Fruit fly (Drosophila melanogaster) whole organism, pupa: ENCODE data around the gene CG32625.

Experiments used
- CG10348 ChIP-seq: fragments of 200-800 bp; sonication (Bioruptor generic); IDR thresholded peaks from 2 replicates; pipeline ENCODE4 v1.3.6; 2022; ENCODE audit warnings: missing biosample characterization, missing genetic modification characterization
- CG12605 ChIP-seq: fragments of 200-800 bp; sonication (Bioruptor generic); IDR thresholded peaks from 2 replicates; pipeline ENCODE4 v1.3.6; 2022; ENCODE audit warnings: missing biosample characterization, missing genetic modification characterization
- CG13204 ChIP-seq: fragments of 200-800 bp; sonication (Bioruptor generic); optimal IDR thresholded peaks from 2 replicates; lab custom pipeline; 2018; ENCODE audit warnings: missing biosample characterization, mild to moderate bottlenecking, missing genetic modification characterization, moderate library complexity
- CG14655 ChIP-seq: fragments of 200-800 bp; sonication (Bioruptor generic); optimal IDR thresholded peaks from 3 replicates; lab custom pipeline; 2017; ENCODE audit warnings: mild to moderate bottlenecking, missing biosample characterization, missing genetic modification reagents, missing genetic modification characterization
- CG15710 ChIP-seq: fragments of 200-800 bp; sonication (Bioruptor generic); optimal IDR thresholded peaks from 2 replicates; lab custom pipeline; 2018; ENCODE audit warnings: missing biosample characterization, mild to moderate bottlenecking, missing genetic modification characterization, moderate library complexity
- CG17806 ChIP-seq: fragments of 200-800 bp; sonication (Bioruptor generic); optimal IDR thresholded peaks from 2 replicates; lab custom pipeline; 2018; ENCODE audit warnings: missing biosample characterization, mild to moderate bottlenecking, missing genetic modification characterization, moderate library complexity
- CG32121 ChIP-seq: fragments of 200-800 bp; sonication (Bioruptor generic); IDR thresholded peaks from 2 replicates; pipeline ENCODE4 v1.3.6; 2022; ENCODE audit warnings: missing biosample characterization, missing genetic modification characterization
- CG34367 ChIP-seq: fragments of 200-800 bp; sonication (Bioruptor generic); optimal IDR thresholded peaks from 2 replicates; lab custom pipeline; 2018; ENCODE audit warnings: missing biosample characterization, mild to moderate bottlenecking, missing genetic modification characterization
- CG4496 ChIP-seq: fragments of 200-800 bp; sonication (Bioruptor generic); IDR thresholded peaks from 3 replicates; pipeline ENCODE4 v1.3.6; 2022; ENCODE audit warnings: missing biosample characterization, missing genetic modification characterization
- CG8159 ChIP-seq: fragments of 200-800 bp; sonication (Bioruptor generic); optimal IDR thresholded peaks from 3 replicates; lab custom pipeline; 2018; ENCODE audit warnings: missing biosample characterization, mild to moderate bottlenecking, missing genetic modification characterization, moderate library complexity
- CG8301 ChIP-seq: fragments of 200-800 bp; sonication (Bioruptor generic); optimal IDR thresholded peaks from 2 replicates; lab custom pipeline; 2018; ENCODE audit warnings: missing biosample characterization, mild to moderate bottlenecking, missing genetic modification characterization
- CG9948 ChIP-seq: fragments of 200-800 bp; sonication (Bioruptor generic); optimal IDR thresholded peaks from 2 replicates; lab custom pipeline; 2018; ENCODE audit warnings: missing biosample characterization, mild to moderate bottlenecking, missing genetic modification characterization, moderate library complexity
- D1 ChIP-seq: fragments of 200-800 bp; sonication (Bioruptor generic); optimal IDR thresholded peaks from 2 replicates; lab custom pipeline; 2018; ENCODE audit warnings: missing biosample characterization, mild to moderate bottlenecking, missing genetic modification characterization, moderate library complexity
- EcR ChIP-seq: fragments of 200-800 bp; sonication (Bioruptor generic); optimal IDR thresholded peaks from 3 replicates; lab custom pipeline; 2019; ENCODE audit warnings: missing biosample characterization, missing genetic modification characterization, mild to moderate bottlenecking, moderate library complexity, missing genetic modification reagents
- Ets98B ChIP-seq: fragments of 200-800 bp; sonication (Bioruptor generic); IDR thresholded peaks from 2 replicates; pipeline ENCODE4 v1.3.6; 2022; ENCODE audit warnings: missing biosample characterization, missing genetic modification characterization
- Pif1A ChIP-seq: fragments of 200-800 bp; sonication (Bioruptor generic); optimal IDR thresholded peaks from 3 replicates; lab custom pipeline; 2016; ENCODE audit warnings: missing biosample characterization, missing genetic modification characterization
- Pif1B ChIP-seq: fragments of 200-800 bp; sonication (Bioruptor generic); optimal IDR thresholded peaks from 3 replicates; lab custom pipeline; 2016; ENCODE audit warnings: missing biosample characterization, missing genetic modification characterization
- Snoo ChIP-seq: fragments of 200-800 bp; sonication (Bioruptor generic); optimal IDR thresholded peaks from 3 replicates; lab custom pipeline; 2017; ENCODE audit warnings: missing biosample characterization, mild to moderate bottlenecking, missing genetic modification characterization, inconsistent platforms
- fd96Ca ChIP-seq: fragments of 200-800 bp; sonication (Bioruptor generic); IDR thresholded peaks from 3 replicates; pipeline ENCODE4 v1.3.6; 2022; ENCODE audit warnings: missing biosample characterization, missing genetic modification characterization
- gl ChIP-seq: fragments of 200-800 bp; sonication (Bioruptor generic); optimal IDR thresholded peaks from 2 replicates; lab custom pipeline; 2018; ENCODE audit warnings: missing biosample characterization, mild to moderate bottlenecking, missing genetic modification characterization
- rn ChIP-seq: fragments of 200-800 bp; sonication (Bioruptor generic); IDR thresholded peaks from 2 replicates; pipeline ENCODE4 v1.3.6; 2022; ENCODE audit warnings: missing biosample characterization, missing genetic modification characterization

Gene CG32625

dm6 chrX:13788973-13789682 is 32.5 kb upstream of the CG32625 start:
- peak; percentile 42 for TF ChIP-seq CG14655 (GFP tag; lab: Kevin White, UChicago)
- TF ChIP-seq CG17806 (tag; lab: Kevin White, UChicago), result peak; percentile 15
- no peak for TF ChIP-seq CG32121
- peak; percentile 26 for TF ChIP-seq CG9948 (tag; lab: Kevin White, UChicago)
- TF ChIP-seq CG8301 (tag; lab: Kevin White, UChicago), result peak; percentile 27
- no peak for TF ChIP-seq CG13204 (GFP tag; lab: Kevin White, UChicago)
- TF ChIP-seq CG8159 (tag; lab: Kevin White, UChicago), result no peak
- TF ChIP-seq gl (tag; lab: Kevin White, UChicago), result no peak
- peak; percentile 7 for TF ChIP-seq CG15710
- no peak for TF ChIP-seq EcR
- TF ChIP-seq D1 (tag; lab: Kevin White, UChicago), result no peak
- TF ChIP-seq Ets98B (GFP tag; lab: Robert Waterston, UW), result no peak
- no peak for TF ChIP-seq Pif1A (GFP tag; lab: Kevin White, UChicago)
- TF ChIP-seq Pif1B (GFP tag; lab: Kevin White, UChicago), result no peak
- peak; percentile 34; the same call in 1 of the 3 replicates for TF ChIP-seq fd96Ca
- TF ChIP-seq CG4496 (GFP tag; lab: Robert Waterston, UW), result peak; percentile 17; the same call in 1 of the 3 replicates
- TF ChIP-seq rn (GFP tag; lab: Robert Waterston, UW), result no peak
- TF ChIP-seq CG10348 (GFP tag; lab: Robert Waterston, UW), result no peak

dm6 chrX:13787282-13787850 is 30.7 kb upstream of the CG32625 start:
- TF ChIP-seq EcR, result no peak
- TF ChIP-seq CG15710, result no peak
- TF ChIP-seq CG8301 (tag; lab: Kevin White, UChicago), result no peak
- no peak for TF ChIP-seq rn (GFP tag; lab: Robert Waterston, UW)
- TF ChIP-seq CG4496 (GFP tag; lab: Robert Waterston, UW), result no peak
- no peak for TF ChIP-seq CG34367
- TF ChIP-seq gl (tag; lab: Kevin White, UChicago), result no peak
- no peak for TF ChIP-seq CG17806 (tag; lab: Kevin White, UChicago)
- no peak for TF ChIP-seq CG32121
- no peak for TF ChIP-seq CG14655 (GFP tag; lab: Kevin White, UChicago)
- no peak for TF ChIP-seq CG10348 (GFP tag; lab: Robert Waterston, UW)
- no peak for TF ChIP-seq D1 (tag; lab: Kevin White, UChicago)
- TF ChIP-seq Pif1B (GFP tag; lab: Kevin White, UChicago), result no peak
- TF ChIP-seq Ets98B (GFP tag; lab: Robert Waterston, UW), result no peak
- TF ChIP-seq CG9948 (tag; lab: Kevin White, UChicago), result no peak
- no peak for TF ChIP-seq CG12605 (GFP tag; lab: Robert Waterston, UW)
- no peak for TF ChIP-seq Pif1A (GFP tag; lab: Kevin White, UChicago)
- TF ChIP-seq fd96Ca, result no peak
- no peak for TF ChIP-seq CG13204 (GFP tag; lab: Kevin White, UChicago)
- no peak for TF ChIP-seq Snoo (tag; lab: Kevin White, UChicago)
- TF ChIP-seq, all 21 proteins: peak for 0

dm6 chrX:13786037-13786667 is 29.5 kb upstream of the CG32625 start:
- TF ChIP-seq fd96Ca (no peak), CG17806 (tag; lab: Kevin White, UChicago) (no peak), CG8159 (tag; lab: Kevin White, UChicago) (no peak)
- TF ChIP-seq, all 21 proteins: peak for 0

- no peak for TF ChIP-seq EcR
- no peak for TF ChIP-seq D1 (tag; lab: Kevin White, UChicago)
- peak; percentile 50; the same call in 1 of the 2 replicates for TF ChIP-seq CG12605 (GFP tag; lab: Robert Waterston, UW)
- peak; percentile 40 for TF ChIP-seq CG15710
- peak; percentile 13 for TF ChIP-seq Pif1B (GFP tag; lab: Kevin White, UChicago)
- TF ChIP-seq fd96Ca, result peak; percentile 43; the same call in 1 of the 3 replicates
- TF ChIP-seq Pif1A (GFP tag; lab: Kevin White, UChicago), result peak; percentile 64
- TF ChIP-seq CG34367, result no peak
- no peak for TF ChIP-seq CG13204 (GFP tag; lab: Kevin White, UChicago)
- peak; percentile 48 for TF ChIP-seq CG17806 (tag; lab: Kevin White, UChicago)
- TF ChIP-seq CG8159 (tag; lab: Kevin White, UChicago), result peak; percentile 55
- TF ChIP-seq CG8301 (tag; lab: Kevin White, UChicago), result peak; percentile 58
- no peak for TF ChIP-seq gl (tag; lab: Kevin White, UChicago)
- TF ChIP-seq rn (GFP tag; lab: Robert Waterston, UW), result peak; percentile 30; the same call in 1 of the 2 replicates
- no peak for TF ChIP-seq CG10348 (GFP tag; lab: Robert Waterston, UW)
- TF ChIP-seq CG4496 (GFP tag; lab: Robert Waterston, UW), result peak; percentile 83
- peak; percentile 48 for TF ChIP-seq CG9948 (tag; lab: Kevin White, UChicago)
- peak; percentile 56 for TF ChIP-seq Ets98B (GFP tag; lab: Robert Waterston, UW)
- peak; percentile 71 for TF ChIP-seq CG14655 (GFP tag; lab: Kevin White, UChicago)
- TF ChIP-seq Snoo (tag; lab: Kevin White, UChicago), result no peak
- peak; percentile 73 for TF ChIP-seq CG32121
Measured at dm6 chrX:13783958-13784907, 27.6 kb upstream of the CG32625 start.
